Worm (Caenorhabditis elegans) whole organism, L4 larva: ENCODE data around the gene C34C6.9.

ENCODE experiments used
- ama-1 ChIP-seq: fragments of 150-350 bp; optimal IDR thresholded peaks from 2 replicates; lab custom pipeline; 2014; ENCODE audit warnings: inconsistent platforms, mixed read lengths
- lin-13 ChIP-seq: fragments of 150-350 bp; optimal IDR thresholded peaks from 2 replicates; lab custom pipeline; 2014; ENCODE audit warnings: missing biosample characterization, missing genetic modification reagents, missing genetic modification characterization
- lin-39 ChIP-seq: fragments of 150-350 bp; optimal IDR thresholded peaks from 2 replicates; lab custom pipeline; 2014; ENCODE audit warnings: missing biosample characterization, missing genetic modification reagents, missing genetic modification characterization
- nhr-25 ChIP-seq: sonication (generic microtip); optimal IDR thresholded peaks from 2 replicates; lab custom pipeline; 2017; ENCODE audit warnings: missing genetic modification characterization, mild to moderate bottlenecking, missing compliant biosample characterization, antibody characterized with exemption, moderate library complexity, borderline replicate concordance; ENCODE audit not compliant: insufficient read depth
- nhr-77 ChIP-seq: fragments of 150-350 bp; optimal IDR thresholded peaks from 2 replicates; lab custom pipeline; 2014; ENCODE audit warnings: missing biosample characterization, missing genetic modification characterization
- pha-4 ChIP-seq, 2 experiments: fragments of 150-350 bp in 1 of 2; fragments of 200-800 bp in 1 of 2; sonication (Bioruptor generic) in 1 of 2; IDR thresholded peaks in 1 of 2; optimal IDR thresholded peaks in 1 of 2; 2 replicates each; pipeline versions ENCODE4 v1.3.6 to Lab custom; 2014 to 2022; ENCODE audit warnings: missing genetic modification characterization in 2 of 2, missing genetic modification reagents in 2 of 2, missing biosample characterization in 1 of 2, missing compliant biosample characterization in 1 of 2
- skn-1 ChIP-seq: fragments of 150-350 bp; optimal IDR thresholded peaks from 2 replicates; lab custom pipeline; 2014; ENCODE audit warnings: missing biosample characterization, missing genetic modification characterization
- unc-130 ChIP-seq: sonication (generic microtip); optimal IDR thresholded peaks from 2 replicates; lab custom pipeline; 2016; ENCODE audit warnings: missing genetic modification reagents, missing genetic modification characterization, missing compliant biosample characterization
- unc-39 ChIP-seq: sonication (generic microtip); optimal IDR thresholded peaks from 2 replicates; lab custom pipeline; 2017; ENCODE audit warnings: missing biosample characterization, missing genetic modification characterization
- unc-62 ChIP-seq, 3 experiments: fragments of 150-350 bp in 1 of 3; sonication (generic microtip); optimal IDR thresholded peaks in 2 of 3; peaks in 1 of 3; 1 replicate in 1 of 3; 2 replicates in 2 of 3; lab custom pipeline; 2014 to 2017; ENCODE audit warnings: missing biosample characterization in 3 of 3, missing genetic modification characterization in 3 of 3, missing genetic modification reagents in 3 of 3, missing genotype in 1 of 3
- zag-1 ChIP-seq: fragments of 150-350 bp; optimal IDR thresholded peaks from 2 replicates; lab custom pipeline; 2014; ENCODE audit warnings: missing biosample characterization, missing genetic modification characterization
- zfp-2 ChIP-seq: sonication (generic microtip); optimal IDR thresholded peaks from 2 replicates; lab custom pipeline; 2016; ENCODE audit warnings: mild to moderate bottlenecking, missing genetic modification characterization, missing compliant biosample characterization

ce11 chrII:8668871-8669270 lies 16.9 kb upstream of the C34C6.9 start:
- TF ChIP-seq zag-1 (tag; lab: Kevin White, UChicago) = no peak
- TF ChIP-seq ama-1 (lab: Kevin White, UChicago) = no peak
- no peak for TF ChIP-seq lin-13 (GFP tag; lab: Kevin White, UChicago)
- no peak for TF ChIP-seq unc-130 (GFP tag; lab: Kevin White, UChicago)
- no peak for TF ChIP-seq nhr-77 (tag; lab: Kevin White, UChicago)
- no peak for TF ChIP-seq skn-1
- no peak for TF ChIP-seq lin-39 (tag; lab: Kevin White, UChicago)
- TF ChIP-seq unc-39 (tag; lab: Kevin White, UChicago) = no peak
- no peak for TF ChIP-seq nhr-25
- TF ChIP-seq pha-4 (GFP tag; IDR thresholded peaks at IDR 0.05; lab: Robert Waterston, UW) = no peak
- no peak for TF ChIP-seq pha-4 (tag; optimal IDR thresholded peaks at IDR 0.05; lab: Kevin White, UChicago)
- no peak for TF ChIP-seq unc-62 (GFP tag; optimal IDR thresholded peaks at IDR 0.05 in 1 of 2; lab: Kevin White, UChicago)
- no peak for TF ChIP-seq unc-62 (tag; optimal IDR thresholded peaks at IDR 0.05; lab: Kevin White, UChicago)
- TF ChIP-seq zfp-2 (tag; lab: Kevin White, UChicago) = no peak
